Worm (Caenorhabditis elegans) whole organism, mixed stage, embryonic: ENCODE data around the gene T16H12.2.

Experiments used
- blmp-1 ChIP-seq: fragments of 150-350 bp; optimal IDR thresholded peaks from 2 replicates; lab custom pipeline; 2014; ENCODE audit warnings: missing biosample characterization, missing genetic modification characterization
- ham-2 ChIP-seq: fragments of 200-800 bp; sonication (Bioruptor generic); optimal IDR thresholded peaks from 2 replicates; lab custom pipeline; 2018; ENCODE audit warnings: mild to moderate bottlenecking, missing genetic modification characterization, missing compliant biosample characterization
- lsy-2 ChIP-seq: fragments of 150-350 bp; optimal IDR thresholded peaks from 2 replicates; lab custom pipeline; 2014; ENCODE audit warnings: missing biosample characterization, missing genetic modification characterization
- mab-5 ChIP-seq: fragments of 150-350 bp; optimal IDR thresholded peaks from 2 replicates; lab custom pipeline; 2014; ENCODE audit warnings: missing biosample characterization, missing genetic modification characterization
- mls-2 ChIP-seq: sonication (generic microtip); optimal IDR thresholded peaks from 2 replicates; lab custom pipeline; 2016; ENCODE audit warnings: mild to moderate bottlenecking, missing genetic modification characterization, moderate library complexity, missing compliant biosample characterization
- nhr-12 ChIP-seq: fragments of 150-350 bp; optimal IDR thresholded peaks from 2 replicates; lab custom pipeline; 2014; ENCODE audit warnings: missing biosample characterization, missing genetic modification characterization
- nhr-28 ChIP-seq: fragments of 150-350 bp; optimal IDR thresholded peaks from 2 replicates; lab custom pipeline; 2014; ENCODE audit warnings: missing biosample characterization, missing genetic modification characterization
- unc-120 ChIP-seq: sonication (generic microtip); optimal IDR thresholded peaks from 2 replicates; lab custom pipeline; 2017; ENCODE audit warnings: missing genetic modification characterization, missing compliant biosample characterization; ENCODE audit not compliant: poor library complexity, severe bottlenecking
- unc-62 ChIP-seq: fragments of 150-350 bp; optimal IDR thresholded peaks from 2 replicates; lab custom pipeline; 2014; ENCODE audit warnings: missing biosample characterization, missing genetic modification reagents, missing genetic modification characterization

- TF ChIP-seq mls-2 (tag; lab: Kevin White, UChicago) (no peak), nhr-12 (no peak), mab-5 (tag; lab: Kevin White, UChicago) (no peak), lsy-2 (tag; lab: Kevin White, UChicago) (no peak), nhr-28 (tag; lab: Kevin White, UChicago) (no peak), unc-62 (GFP tag; lab: Kevin White, UChicago) (no peak), ham-2 (GFP tag; lab: Kevin White, UChicago) (no peak), blmp-1 (tag; lab: Kevin White, UChicago) (no peak), unc-120 (tag; lab: Kevin White, UChicago) (no peak)
Measured at ce11 chrIII:10085983-10086382, at the start of gene T16H12.2.
